Worm (Caenorhabditis elegans) whole organism, mixed stage, embryonic: ENCODE results near the gene srh-56.

Experiments
- M03D4.4 ChIP-seq: sonication (generic microtip); optimal IDR thresholded peaks from 2 replicates; lab custom pipeline; 2017; ENCODE audit warnings: mild to moderate bottlenecking, missing genetic modification characterization, missing compliant biosample characterization
- bed-3 ChIP-seq: fragments of 200-800 bp; sonication (Bioruptor generic); optimal IDR thresholded peaks from 3 replicates; lab custom pipeline; 2018; ENCODE audit warnings: mild to moderate bottlenecking, missing genetic modification characterization, moderate library complexity, missing compliant biosample characterization
- blmp-1 ChIP-seq: fragments of 150-350 bp; optimal IDR thresholded peaks from 2 replicates; lab custom pipeline; 2014; ENCODE audit warnings: missing biosample characterization, missing genetic modification characterization
- ceh-39 ChIP-seq: fragments of 150-350 bp; optimal IDR thresholded peaks from 2 replicates; lab custom pipeline; 2014; ENCODE audit warnings: missing biosample characterization, missing genetic modification characterization
- ceh-43 ChIP-seq: fragments of 200-800 bp; sonication (Bioruptor generic); optimal IDR thresholded peaks from 2 replicates; lab custom pipeline; 2018; ENCODE audit warnings: mild to moderate bottlenecking, missing genetic modification characterization, moderate library complexity, missing compliant biosample characterization
- ceh-83 ChIP-seq: fragments of 200-800 bp; sonication (Bioruptor generic); optimal IDR thresholded peaks from 2 replicates; lab custom pipeline; 2018; ENCODE audit warnings: mild to moderate bottlenecking, missing genetic modification characterization, missing compliant biosample characterization
- ces-1 ChIP-seq: fragments of 150-350 bp; optimal IDR thresholded peaks from 2 replicates; lab custom pipeline; 2014; ENCODE audit warnings: missing biosample characterization, missing genetic modification reagents, missing genetic modification characterization
- drap-1 ChIP-seq: fragments of 200-800 bp; sonication (Bioruptor generic); optimal IDR thresholded peaks from 3 replicates; lab custom pipeline; 2018; ENCODE audit warnings: mild to moderate bottlenecking, missing genetic modification characterization, missing compliant biosample characterization
- elt-1 ChIP-seq: sonication (generic microtip); optimal IDR thresholded peaks from 2 replicates; lab custom pipeline; 2017; ENCODE audit warnings: missing genetic modification characterization, mild to moderate bottlenecking, missing compliant biosample characterization, antibody characterized with exemption, moderate library complexity, borderline replicate concordance; ENCODE audit not compliant: insufficient read depth
- flh-1 ChIP-seq: fragments of 200-800 bp; sonication (Bioruptor generic); optimal IDR thresholded peaks from 2 replicates; lab custom pipeline; 2018; ENCODE audit warnings: mild to moderate bottlenecking, missing genetic modification characterization, moderate library complexity, missing compliant biosample characterization
- hlh-1 ChIP-seq: fragments of 150-350 bp; optimal IDR thresholded peaks from 2 replicates; lab custom pipeline; 2014; ENCODE audit warnings: missing biosample characterization, missing genetic modification reagents, missing genetic modification characterization
- lsy-2 ChIP-seq: fragments of 150-350 bp; optimal IDR thresholded peaks from 2 replicates; lab custom pipeline; 2014; ENCODE audit warnings: missing biosample characterization, missing genetic modification characterization
- mep-1 ChIP-seq: fragments of 150-350 bp; optimal IDR thresholded peaks from 2 replicates; lab custom pipeline; 2017; ENCODE audit warnings: missing biosample characterization, missing genetic modification reagents, missing genetic modification characterization, inconsistent platforms
- mls-2 ChIP-seq: sonication (generic microtip); optimal IDR thresholded peaks from 2 replicates; lab custom pipeline; 2016; ENCODE audit warnings: mild to moderate bottlenecking, missing genetic modification characterization, moderate library complexity, missing compliant biosample characterization
- nhr-28 ChIP-seq: fragments of 150-350 bp; optimal IDR thresholded peaks from 2 replicates; lab custom pipeline; 2014; ENCODE audit warnings: missing biosample characterization, missing genetic modification characterization
- nhr-76 ChIP-seq: sonication (generic microtip); optimal IDR thresholded peaks from 2 replicates; lab custom pipeline; 2017; ENCODE audit warnings: missing biosample characterization, missing genetic modification characterization
- pha-4 ChIP-seq: fragments of 150-350 bp; optimal IDR thresholded peaks from 2 replicates; lab custom pipeline; 2018; ENCODE audit warnings: missing biosample characterization, missing genetic modification reagents, missing genetic modification characterization
- sem-2 ChIP-seq: fragments of 200-800 bp; sonication (Bioruptor generic); optimal IDR thresholded peaks from 2 replicates; lab custom pipeline; 2018; ENCODE audit warnings: mild to moderate bottlenecking, missing genetic modification characterization, missing compliant biosample characterization
- snpc-4 ChIP-seq: fragments of 150-350 bp; optimal IDR thresholded peaks from 2 replicates; lab custom pipeline; 2014; ENCODE audit warnings: missing biosample characterization, missing genetic modification characterization
- tbx-8 ChIP-seq: fragments of 200-800 bp; sonication (Bioruptor generic); optimal IDR thresholded peaks from 2 replicates; lab custom pipeline; 2018; ENCODE audit warnings: mild to moderate bottlenecking, missing genetic modification characterization, moderate library complexity, missing compliant biosample characterization
- unc-120 ChIP-seq: sonication (generic microtip); optimal IDR thresholded peaks from 2 replicates; lab custom pipeline; 2017; ENCODE audit warnings: missing genetic modification characterization, missing compliant biosample characterization; ENCODE audit not compliant: poor library complexity, severe bottlenecking
- unc-39 ChIP-seq: fragments of 150-350 bp; optimal IDR thresholded peaks from 2 replicates; lab custom pipeline; 2014; ENCODE audit warnings: missing biosample characterization, missing genetic modification characterization
- unc-62 ChIP-seq: fragments of 150-350 bp; optimal IDR thresholded peaks from 2 replicates; lab custom pipeline; 2014; ENCODE audit warnings: missing biosample characterization, missing genetic modification reagents, missing genetic modification characterization
- zip-8 ChIP-seq: fragments of 150-350 bp; optimal IDR thresholded peaks from 2 replicates; lab custom pipeline; 2014; ENCODE audit warnings: missing biosample characterization, missing genetic modification characterization
- ztf-11 ChIP-seq: fragments of 150-350 bp; optimal IDR thresholded peaks from 2 replicates; lab custom pipeline; 2014; ENCODE audit warnings: missing biosample characterization, missing genetic modification characterization

srh-56 gene

DNA sequence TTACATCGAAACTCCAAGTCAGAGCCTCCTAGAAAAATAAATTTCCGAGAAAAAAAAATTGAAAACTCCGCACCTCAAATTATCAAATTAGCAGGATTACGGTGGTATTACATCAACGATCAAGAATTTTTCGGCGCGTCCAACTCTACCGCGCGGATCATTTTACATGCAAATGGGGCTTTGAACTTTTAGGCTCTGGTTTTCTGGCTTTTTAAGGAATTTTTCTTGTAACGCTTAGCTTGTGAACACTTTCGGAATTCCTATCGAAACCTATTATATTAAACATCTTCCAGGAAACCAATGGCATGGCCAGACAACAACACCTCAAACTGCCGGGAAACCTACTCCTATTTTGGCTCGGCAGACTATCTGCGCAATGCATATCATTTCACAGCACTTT lies at the start of gene srh-56:
Gene srh-56, plus strand, starts transcription at position 301 of the 400 bp plus-strand sequence.
- TF ChIP-seq bed-3 (GFP tag; lab: Kevin White, UChicago) (no peak), blmp-1 (no peak), flh-1 (GFP tag; lab: Kevin White, UChicago) (no peak), snpc-4 (tag; lab: Kevin White, UChicago) (no peak), nhr-76 (no peak)

DNA sequence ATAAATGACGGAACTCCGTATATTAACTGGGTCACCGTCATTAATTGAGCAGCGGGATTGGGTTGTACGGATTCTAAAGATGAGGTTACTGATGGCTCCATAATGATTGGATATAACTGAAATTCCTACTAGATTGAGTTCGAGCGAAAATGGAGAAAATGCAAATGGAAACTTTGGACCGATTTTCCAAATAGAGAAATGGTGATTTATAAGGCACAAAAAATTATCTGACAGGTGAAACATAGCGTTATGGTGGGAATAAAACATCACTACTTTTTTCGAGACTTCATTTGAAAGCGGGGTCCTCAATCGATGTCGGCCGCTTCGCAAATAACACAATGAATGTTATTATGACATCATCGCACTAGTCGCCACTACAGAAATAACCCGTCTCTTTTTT lies 49.1 kb upstream of the srh-56 start, which contains the start of gene srg-60:
Gene srg-60, minus strand, starts transcription at position 101 of the 400 bp plus-strand sequence.
- TF ChIP-seq unc-120 (tag; lab: Kevin White, UChicago) (no peak), pha-4 (tag; lab: Kevin White, UChicago) (no peak), unc-39 (tag; lab: Kevin White, UChicago) (no peak), drap-1 (GFP tag; lab: Kevin White, UChicago) (no peak)

DNA sequence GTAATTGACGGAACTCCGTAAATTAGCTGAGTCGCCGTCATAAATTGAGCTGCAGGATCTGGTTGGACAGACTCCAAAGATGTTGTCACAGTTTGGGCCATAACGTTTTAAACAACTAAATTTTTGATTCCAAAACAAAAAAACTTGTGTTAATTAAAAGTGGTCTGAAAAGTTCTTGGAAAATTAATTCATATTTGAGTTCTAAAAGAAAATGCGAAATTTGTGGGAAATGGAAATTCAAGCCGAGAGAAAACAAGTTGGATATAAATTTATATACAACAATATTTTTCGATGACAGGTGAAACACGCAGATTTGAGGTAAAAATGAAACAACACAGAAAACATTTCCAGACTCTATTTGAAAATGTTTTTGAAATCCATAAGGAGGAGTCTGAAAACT lies 46.4 kb upstream of the srh-56 start, which contains the start of gene srg-59:
Gene srg-59, minus strand, starts transcription at position 101 of the 400 bp plus-strand sequence.
- TF ChIP-seq ceh-39 (tag; lab: Kevin White, UChicago) (no peak), snpc-4 (tag; lab: Kevin White, UChicago) (no peak), nhr-28 (tag; lab: Kevin White, UChicago) (no peak), zip-8 (no peak), tbx-8 (no peak), ces-1 (GFP tag; lab: Kevin White, UChicago) (no peak), drap-1 (GFP tag; lab: Kevin White, UChicago) (no peak)

- no peak for TF ChIP-seq unc-39 (tag; lab: Kevin White, UChicago)
- no peak for TF ChIP-seq ceh-39 (tag; lab: Kevin White, UChicago)
Measured at ce11 chrV:2727101-2727500, 44.6 kb upstream of the srh-56 start, which contains the start of gene str-13. TSS of gene str-13 (minus strand) at chrV:2727201.

DNA sequence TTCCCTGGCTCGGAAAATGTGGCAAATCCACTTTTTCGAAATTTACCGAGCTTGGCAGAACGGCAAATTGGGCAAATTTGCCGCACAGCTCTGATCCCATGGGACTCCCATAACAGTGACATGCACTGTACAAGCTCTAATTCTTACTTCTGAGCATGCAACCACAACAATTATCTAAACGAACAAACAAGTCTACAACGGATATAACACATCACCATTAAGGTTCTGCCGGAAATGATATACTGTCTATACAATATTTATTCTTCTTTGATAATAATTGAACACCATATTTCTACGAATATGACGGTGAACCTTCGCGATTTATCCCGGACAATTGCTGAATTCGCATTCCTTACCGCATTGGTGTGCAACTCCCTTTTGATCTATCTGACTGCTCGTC lies 43.4 kb upstream of the srh-56 start, which contains the start of gene str-33:
Gene str-33, plus strand, starts transcription at position 301 of the 400 bp plus-strand sequence.
- TF ChIP-seq ztf-11 (no peak), mep-1 (no peak), sem-2 (GFP tag; lab: Kevin White, UChicago) (no peak)

DNA sequence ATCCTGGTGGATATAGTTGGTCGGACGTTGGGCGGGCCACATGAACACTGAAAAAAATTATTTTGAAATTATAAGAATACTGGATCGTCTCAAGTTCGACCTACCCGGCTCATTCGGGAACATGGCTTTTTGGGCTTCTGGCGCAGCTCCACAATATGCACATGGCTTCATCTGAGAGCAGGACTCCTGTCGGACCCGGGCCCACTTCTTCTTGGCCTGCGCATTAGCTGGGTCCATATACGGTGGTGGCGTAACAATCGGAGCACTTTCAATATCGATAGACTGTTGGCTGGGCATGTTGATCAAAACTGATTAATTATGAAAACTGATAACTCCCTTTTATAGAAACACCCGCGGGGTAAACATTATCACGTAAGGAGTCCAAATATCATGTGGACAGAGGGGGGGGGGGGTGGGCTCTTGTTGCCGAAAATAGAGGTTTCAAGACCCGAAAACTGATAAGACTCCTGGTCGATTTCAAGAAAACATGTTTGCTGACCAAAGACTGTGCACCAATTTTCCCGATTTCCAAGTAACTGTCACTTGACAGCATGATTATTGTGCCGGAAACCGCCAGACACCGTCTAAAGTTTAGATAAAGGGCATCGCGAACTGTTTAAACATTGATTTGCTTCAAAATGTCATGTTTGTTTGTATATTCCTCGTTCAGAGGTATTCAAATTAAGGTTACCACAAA lies 40.7 kb upstream of the srh-56 start, which contains the start of gene dod-3:
Gene dod-3, minus strand, starts transcription at position 315 of the 697 bp plus-strand sequence.
- TF ChIP-seq tbx-8 (no peak), pha-4 (tag; lab: Kevin White, UChicago) (no peak), sem-2 (GFP tag; lab: Kevin White, UChicago) (no peak), blmp-1 (no peak)
- TF ChIP-seq, all 35 proteins: peak for 0

ce11 chrV:2734360-2734759 lies 37.3 kb upstream of the srh-56 start, which contains the start of gene srg-57:
TSS of gene srg-57 (minus strand) at chrV:2734460.
- no peak for TF ChIP-seq ceh-39 (tag; lab: Kevin White, UChicago)
- TF ChIP-seq zip-8, result no peak
- no peak for TF ChIP-seq unc-62
- TF ChIP-seq unc-39 (tag; lab: Kevin White, UChicago), result no peak
- no peak for TF ChIP-seq ceh-83 (GFP tag; lab: Kevin White, UChicago)
- no peak for TF ChIP-seq snpc-4 (tag; lab: Kevin White, UChicago)
- no peak for TF ChIP-seq M03D4.4 (tag; lab: Kevin White, UChicago)
- no peak for TF ChIP-seq mls-2 (tag; lab: Kevin White, UChicago)
- TF ChIP-seq lsy-2 (tag; lab: Kevin White, UChicago), result no peak
- no peak for TF ChIP-seq ceh-43
- TF ChIP-seq mep-1, result no peak

ce11 chrV:2738174-2738573 lies 33.5 kb upstream of the srh-56 start, which contains the start of gene srg-56:
TSS of gene srg-56 (minus strand) at chrV:2738274.
- TF ChIP-seq lsy-2 (tag; lab: Kevin White, UChicago) (no peak), bed-3 (GFP tag; lab: Kevin White, UChicago) (no peak), hlh-1 (no peak), elt-1 (no peak)
- TF ChIP-seq, all 35 proteins: peak for 0
